Worm (Caenorhabditis elegans) whole organism, early embryonic: ENCODE results near the gene sql-1.

Source experiments
- ama-1 ChIP-seq: fragments of 150-350 bp; optimal IDR thresholded peaks from 2 replicates; lab custom pipeline; 2014
- ceh-13 ChIP-seq: fragments of 200-800 bp; sonication (Bioruptor generic); optimal IDR thresholded peaks from 2 replicates; lab custom pipeline; 2018; ENCODE audit warnings: mild to moderate bottlenecking, missing genetic modification characterization, missing compliant biosample characterization
- ets-7 ChIP-seq: sonication (generic microtip); optimal IDR thresholded peaks from 2 replicates; lab custom pipeline; 2016; ENCODE audit warnings: missing genotype, missing genetic modification characterization, missing compliant biosample characterization
- flt-1 ChIP-seq: fragments of 200-800 bp; sonication (Bioruptor generic); IDR thresholded peaks from 2 replicates; pipeline ENCODE4 v1.3.6; 2022; ENCODE audit warnings: missing genetic modification characterization, missing compliant biosample characterization
- hmg-4 ChIP-seq: fragments of 200-800 bp; sonication (Bioruptor generic); optimal IDR thresholded peaks from 2 replicates; lab custom pipeline; 2018; ENCODE audit warnings: mild to moderate bottlenecking, missing genetic modification characterization, missing compliant biosample characterization
- pes-1 ChIP-seq: fragments of 200-800 bp; sonication (Bioruptor generic); IDR thresholded peaks from 2 replicates; pipeline ENCODE4 v1.3.6; 2022; ENCODE audit warnings: missing genetic modification reagents, missing genetic modification characterization, missing compliant biosample characterization
- scrt-1 ChIP-seq: fragments of 200-800 bp; sonication (Bioruptor generic); IDR thresholded peaks from 2 replicates; pipeline ENCODE4 v1.3.6; 2022; ENCODE audit warnings: missing genetic modification characterization, missing compliant biosample characterization
- tbx-37 ChIP-seq: fragments of 200-800 bp; sonication (Bioruptor generic); conservative IDR thresholded peaks from 2 replicates; pipeline ENCODE4 v1.3.6; 2022; ENCODE audit warnings: missing genetic modification reagents, missing genetic modification characterization, missing compliant biosample characterization

DNA sequence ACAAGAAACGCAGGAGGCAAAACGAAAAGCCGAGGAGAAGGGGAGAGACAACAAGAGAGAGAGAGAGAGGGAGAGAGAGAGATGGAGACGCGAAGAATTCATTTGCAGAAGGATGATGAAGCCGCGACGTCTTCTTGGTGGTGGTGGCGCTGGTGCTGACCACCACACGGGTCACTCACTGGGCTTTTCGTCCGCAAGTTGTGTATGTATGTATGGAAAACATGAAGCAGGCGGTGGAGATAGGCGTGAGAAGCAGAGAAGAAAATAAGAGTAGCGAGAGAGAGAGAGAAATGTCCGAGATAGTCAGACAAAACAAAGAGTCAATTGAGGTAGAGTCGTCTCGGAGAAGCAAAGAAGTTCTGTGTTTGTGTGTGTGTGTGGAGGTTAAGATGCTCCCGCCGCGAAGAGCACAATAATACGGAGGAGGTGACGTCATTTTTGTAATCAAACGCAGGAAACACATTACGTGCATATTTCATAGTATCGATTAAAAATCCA lies 58.8 kb downstream of the sql-1 start:
- TF ChIP-seq ama-1 (lab: Kevin White, UChicago) (no peak), flt-1 (GFP tag; lab: Robert Waterston, UW) (no peak), ets-7 (tag; lab: Kevin White, UChicago) (no peak), ceh-13 (GFP tag; lab: Kevin White, UChicago) (no peak), hmg-4 (GFP tag; lab: Kevin White, UChicago) (peak; percentile 12), pes-1 (GFP tag; lab: Robert Waterston, UW) (no peak), tbx-37 (GFP tag; lab: Robert Waterston, UW) (no peak), scrt-1 (GFP tag; lab: Robert Waterston, UW) (no peak)
